Fruit fly (Drosophila melanogaster): Measurements from ENCODE around the gene CheA84a.
A peak's percentile ranks its signal among the peaks of the same experiment; 100 is the strongest.

CheA84a gene

dm6 chr3R:8187446-8188133 lies 17.0 kb downstream of the CheA84a start (continued):
- TF ChIP-seq Eip74EF (GFP tag; optimal IDR thresholded peaks at IDR 0.05) (no peak), ttk (GFP tag; IDR thresholded peaks at IDR 0.05) (no peak), CG10209 (GFP tag; optimal IDR thresholded peaks at IDR 0.05) (no peak), slp2 (GFP tag; optimal IDR thresholded peaks at IDR 0.05) (no peak), tio (GFP tag; optimal IDR thresholded peaks at IDR 0.05) (no peak), D19A (tag; optimal IDR thresholded peaks at IDR 0.05) (no peak), Lim3 (GFP tag; IDR thresholded peaks at IDR 0.05) (no peak), wor (GFP tag; IDR thresholded peaks at IDR 0.05) (no peak), Nf-YB (GFP tag; optimal IDR thresholded peaks at IDR 0.05) (peak; percentile 85), CoRest (tag; optimal IDR thresholded peaks at IDR 0.05) (no peak), wdn (GFP tag; IDR thresholded peaks at IDR 0.05) (no peak), Lpt (GFP tag; optimal IDR thresholded peaks at IDR 0.05) (no peak), oc (tag; optimal IDR thresholded peaks at IDR 0.05) (no peak), PHDP (tag; optimal IDR thresholded peaks at IDR 0.05) (no peak), CG3407 (GFP tag; optimal IDR thresholded peaks at IDR 0.05) (no peak), CG34376 (GFP tag; optimal IDR thresholded peaks at IDR 0.05) (no peak), CG10366 (GFP tag; IDR thresholded peaks at IDR 0.05) (no peak), CG4404 (GFP tag; IDR thresholded peaks at IDR 0.05) (no peak), Atf6 (GFP tag; IDR thresholded peaks at IDR 0.05) (no peak), sug (tag; optimal IDR thresholded peaks at IDR 0.05) (no peak), sob (GFP tag; IDR thresholded peaks at IDR 0.05) (no peak), row (GFP tag; IDR thresholded peaks at IDR 0.05) (peak; percentile 37; the same call in 1 of the 3 replicates), Ada2b (GFP tag; IDR thresholded peaks at IDR 0.05) (no peak), CG10543 (GFP tag; optimal IDR thresholded peaks at IDR 0.05) (no peak), Jarid2 (GFP tag; optimal IDR thresholded peaks at IDR 0.05) (peak; percentile 40), bowl (GFP tag; IDR thresholded peaks at IDR 0.05) (no peak), CG18476 (GFP tag; optimal IDR thresholded peaks at IDR 0.05) (no peak), grau (tag; optimal IDR thresholded peaks at IDR 0.05) (no peak), Hr51 (GFP tag; optimal IDR thresholded peaks at IDR 0.05) (no peak), nerfin-1 (tag; optimal IDR thresholded peaks at IDR 0.05) (no peak), Rx (GFP tag; IDR thresholded peaks at IDR 0.05) (0 out of 2 replicates have a peak, but pooled peaks have one; percentile 20), kni (GFP tag; optimal IDR thresholded peaks at IDR 0.05) (no peak), phol (tag; optimal IDR thresholded peaks at IDR 0.05) (no peak), zfh1 (GFP tag; IDR thresholded peaks at IDR 0.05) (peak; percentile 47; the same call in 2 of the 3 replicates), Sry-δ (GFP tag; optimal IDR thresholded peaks at IDR 0.05) (no peak), CG13624 (GFP tag; optimal IDR thresholded peaks at IDR 0.05) (no peak), cas (GFP tag; IDR thresholded peaks at IDR 0.05) (no peak), ham (GFP tag; IDR thresholded peaks at IDR 0.05) (no peak), sens-2 (GFP tag; IDR thresholded peaks at IDR 0.05) (no peak), pzg (GFP tag; optimal IDR thresholded peaks at IDR 0.05) (no peak), dmrt99B (tag; optimal IDR thresholded peaks at IDR 0.05) (no peak), CG13296 (GFP tag; optimal IDR thresholded peaks at IDR 0.05) (no peak), jigr1 (GFP tag; IDR thresholded peaks at IDR 0.05) (no peak), CG13894 (tag; optimal IDR thresholded peaks at IDR 0.05) (no peak), vnd (GFP tag; IDR thresholded peaks at IDR 0.05; ENCODE audit: partially characterized antibody) (no peak), fd96Cb (tag; optimal IDR thresholded peaks at IDR 0.05) (no peak), CG5180 (GFP tag; optimal IDR thresholded peaks at IDR 0.05) (no peak), CG3726 (GFP tag; IDR thresholded peaks at IDR 0.05) (no peak), caup (GFP tag; optimal IDR thresholded peaks at IDR 0.05; ENCODE audit: severe bottlenecking) (no peak), pros (GFP tag; optimal IDR thresholded peaks at IDR 0.05) (peak; percentile 18)
